Fruit fly (Drosophila melanogaster): ENCODE measurements around the gene bocks.

Gene bocks

DNA sequence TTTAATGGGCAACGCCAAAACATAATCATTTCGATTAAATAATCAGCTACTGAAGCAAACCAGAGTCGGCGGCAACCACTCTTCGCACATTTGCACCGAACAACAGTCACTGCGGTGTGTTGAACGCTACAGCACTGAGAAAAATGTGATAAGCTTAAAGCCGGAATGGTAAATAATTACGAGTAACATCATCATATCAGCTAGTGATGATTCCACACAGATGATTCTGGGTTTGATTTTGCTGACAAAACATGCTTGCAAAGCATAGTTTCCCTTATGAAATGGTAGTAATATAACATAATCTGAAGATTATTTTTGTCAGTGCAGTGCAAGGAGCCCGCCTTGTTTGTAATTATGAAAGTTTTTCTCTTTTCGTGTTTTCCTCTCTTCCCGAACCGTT, 7.3 kb upstream of the bocks start:
- no peak for TF ChIP-seq psq (optimal IDR thresholded peaks at IDR 0.05)
- TF ChIP-seq usp (GFP tag; optimal IDR thresholded peaks at IDR 0.05), result no peak
- no peak for TF ChIP-seq EcR (GFP tag; optimal IDR thresholded peaks at IDR 0.05)
- no peak for TF ChIP-seq CG8478 (optimal IDR thresholded peaks at IDR 0.05)
- no peak for TF ChIP-seq pan (optimal IDR thresholded peaks at IDR 0.05)
- no peak for TF ChIP-seq Dll (optimal IDR thresholded peaks at IDR 0.05)

DNA sequence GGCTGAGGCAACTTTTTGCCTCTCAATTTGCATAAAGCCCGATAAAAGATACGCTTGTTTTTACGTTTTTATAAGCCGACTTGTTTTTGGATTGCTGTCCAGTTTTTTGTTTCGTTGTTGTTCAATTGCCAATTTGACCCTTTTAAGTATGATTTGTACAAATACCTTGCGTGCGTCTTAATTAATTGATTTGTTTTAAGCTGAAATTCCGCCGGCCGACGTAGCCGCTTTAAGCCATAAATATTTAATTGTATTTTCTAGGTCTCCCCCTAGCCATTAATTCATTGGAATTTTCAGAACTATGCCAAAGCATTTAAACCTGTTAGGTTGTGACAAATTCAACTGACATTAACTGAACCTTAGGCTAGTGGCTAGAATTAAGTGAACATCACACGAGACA, 5.8 kb upstream of the bocks start:
- no peak for TF ChIP-seq Dll (optimal IDR thresholded peaks at IDR 0.05)
- TF ChIP-seq pan (optimal IDR thresholded peaks at IDR 0.05), result no peak
- TF ChIP-seq CG8478 (optimal IDR thresholded peaks at IDR 0.05), result no peak
- no peak for TF ChIP-seq psq (optimal IDR thresholded peaks at IDR 0.05)
- TF ChIP-seq EcR (GFP tag; optimal IDR thresholded peaks at IDR 0.05), result no peak
- TF ChIP-seq usp (GFP tag; optimal IDR thresholded peaks at IDR 0.05), result no peak

DNA sequence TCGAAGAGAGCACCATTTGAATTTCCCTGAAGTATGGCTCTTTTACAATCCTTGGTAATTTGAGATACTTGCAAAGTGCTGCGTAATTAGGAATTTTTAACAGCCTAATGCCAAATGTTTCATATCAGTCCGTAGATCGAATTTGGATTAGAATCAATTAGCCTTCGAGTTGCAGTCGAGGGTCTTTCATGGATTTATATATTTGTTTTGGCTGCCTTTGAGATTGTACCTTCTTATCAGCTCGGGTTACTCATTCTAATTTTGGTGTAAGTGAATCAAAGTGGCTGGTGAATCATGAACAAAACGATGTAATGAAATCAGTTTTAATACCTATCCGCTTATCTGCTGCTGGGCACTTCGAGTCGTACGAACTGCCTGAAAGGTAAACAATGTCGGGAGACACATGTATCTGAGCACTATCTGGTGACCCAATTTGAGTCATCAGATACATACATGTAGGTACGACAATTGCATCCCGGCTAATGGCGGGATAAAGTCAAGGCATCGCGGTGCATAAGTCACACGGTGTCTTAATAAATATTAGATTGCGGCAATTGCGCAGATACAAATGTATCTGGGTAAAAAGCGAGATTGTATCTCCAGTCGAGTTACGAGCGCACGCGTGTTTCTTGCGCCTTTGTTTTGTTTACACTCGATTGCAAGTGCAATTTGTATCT, 5.0 kb upstream of the bocks start:
- TF ChIP-seq Dll (optimal IDR thresholded peaks at IDR 0.05) (no peak), psq (optimal IDR thresholded peaks at IDR 0.05) (no peak), CG8478 (optimal IDR thresholded peaks at IDR 0.05) (no peak), EcR (GFP tag; optimal IDR thresholded peaks at IDR 0.05) (no peak), pan (optimal IDR thresholded peaks at IDR 0.05) (no peak), usp (GFP tag; optimal IDR thresholded peaks at IDR 0.05) (no peak)

dm6 chr3R:9594839-9595238, 4.0 kb upstream of the bocks start:
- TF ChIP-seq CG8478 (optimal IDR thresholded peaks at IDR 0.05) (no peak), Dll (optimal IDR thresholded peaks at IDR 0.05) (no peak), usp (GFP tag; optimal IDR thresholded peaks at IDR 0.05) (no peak), psq (optimal IDR thresholded peaks at IDR 0.05) (no peak), EcR (GFP tag; optimal IDR thresholded peaks at IDR 0.05) (no peak), pan (optimal IDR thresholded peaks at IDR 0.05) (no peak)

dm6 chr3R:9594251-9594581, 3.4 kb upstream of the bocks start:
- TF ChIP-seq pan (optimal IDR thresholded peaks at IDR 0.05) (no peak), CG8478 (optimal IDR thresholded peaks at IDR 0.05) (no peak), usp (GFP tag; optimal IDR thresholded peaks at IDR 0.05) (no peak), EcR (GFP tag; optimal IDR thresholded peaks at IDR 0.05) (no peak), Dll (optimal IDR thresholded peaks at IDR 0.05) (no peak), psq (optimal IDR thresholded peaks at IDR 0.05) (no peak)

- TF ChIP-seq psq (optimal IDR thresholded peaks at IDR 0.05) (no peak), CG8478 (optimal IDR thresholded peaks at IDR 0.05) (no peak), usp (GFP tag; optimal IDR thresholded peaks at IDR 0.05) (no peak), EcR (GFP tag; optimal IDR thresholded peaks at IDR 0.05) (no peak), pan (optimal IDR thresholded peaks at IDR 0.05) (no peak), Dll (optimal IDR thresholded peaks at IDR 0.05) (no peak)
Measured at dm6 chr3R:9593408-9594250, 2.8 kb upstream of the bocks start.

dm6 chr3R:9591769-9592388, 1.1 kb upstream of the bocks start:
- TF ChIP-seq CG8478 (optimal IDR thresholded peaks at IDR 0.05) (no peak), pan (optimal IDR thresholded peaks at IDR 0.05) (no peak), EcR (GFP tag; optimal IDR thresholded peaks at IDR 0.05) (no peak), Dll (optimal IDR thresholded peaks at IDR 0.05) (no peak), psq (optimal IDR thresholded peaks at IDR 0.05) (no peak)

DNA sequence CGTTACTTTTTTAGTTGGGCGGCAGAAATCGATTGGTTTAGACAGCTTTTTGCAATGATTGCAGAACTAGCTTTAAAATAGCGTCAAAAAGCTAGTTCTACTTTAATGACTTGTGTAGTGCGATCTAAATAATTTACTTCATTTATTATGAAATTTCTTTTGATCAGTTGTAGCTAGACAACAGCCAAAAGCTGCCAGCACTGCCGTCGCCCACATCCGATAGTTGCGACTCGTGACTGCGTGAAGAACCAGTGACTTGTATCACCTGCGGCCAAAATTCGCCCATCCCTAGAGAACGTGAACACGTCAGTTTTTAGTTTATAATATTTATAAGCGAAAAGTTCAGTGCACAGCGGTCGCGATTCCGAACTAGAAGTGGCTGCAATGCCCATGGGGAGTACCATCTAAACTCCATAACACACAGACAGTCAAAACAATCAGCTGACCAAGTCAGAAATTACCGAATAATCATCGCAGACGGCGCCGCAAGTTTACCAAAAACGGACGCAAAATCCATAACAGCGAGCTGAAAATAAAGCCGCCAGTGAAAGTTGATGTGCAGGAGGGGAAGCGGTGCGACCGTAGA, 4.0 kb downstream of the bocks start, which contains the start of gene P58IPK:
TSS of gene P58IPK (plus strand) at position 280 of the 586 bp plus-strand sequence.
- TF ChIP-seq CG8478 (optimal IDR thresholded peaks at IDR 0.05), result no peak
- no peak for TF ChIP-seq EcR (GFP tag; optimal IDR thresholded peaks at IDR 0.05)
- TF ChIP-seq pan (optimal IDR thresholded peaks at IDR 0.05), result no peak
- TF ChIP-seq Dll (optimal IDR thresholded peaks at IDR 0.05), result no peak
- no peak for TF ChIP-seq usp (GFP tag; optimal IDR thresholded peaks at IDR 0.05)

DNA sequence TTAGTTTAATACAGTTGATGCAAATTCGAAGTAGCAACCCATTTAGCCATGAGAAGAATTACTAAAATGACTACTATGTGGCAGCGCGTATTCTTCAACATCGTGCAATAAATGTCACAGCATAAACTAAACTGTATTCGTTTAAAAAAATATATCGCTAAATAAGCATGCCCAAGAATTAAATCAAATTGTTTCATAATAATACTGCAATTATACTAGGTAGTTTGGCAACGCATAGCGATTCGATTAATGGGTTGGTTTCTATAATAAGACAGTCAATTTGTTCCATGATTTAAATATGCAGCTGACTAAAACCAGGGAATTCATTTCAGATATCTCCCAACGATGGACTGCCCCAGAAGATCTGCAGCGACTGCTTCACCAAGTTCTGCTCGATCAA, 7.7 kb downstream of the bocks start, which contains the start of gene CG33654:
TSS of gene CG33654 (minus strand) at position 101 of the 400 bp plus-strand sequence.
- TF ChIP-seq EcR (GFP tag; optimal IDR thresholded peaks at IDR 0.05) (no peak), CG8478 (optimal IDR thresholded peaks at IDR 0.05) (no peak), psq (optimal IDR thresholded peaks at IDR 0.05) (no peak), usp (GFP tag; optimal IDR thresholded peaks at IDR 0.05) (no peak), Dll (optimal IDR thresholded peaks at IDR 0.05) (no peak)

- no peak for TF ChIP-seq Dll (optimal IDR thresholded peaks at IDR 0.05)
Measured at dm6 chr3R:9581973-9582372, 8.8 kb downstream of the bocks start.

DNA sequence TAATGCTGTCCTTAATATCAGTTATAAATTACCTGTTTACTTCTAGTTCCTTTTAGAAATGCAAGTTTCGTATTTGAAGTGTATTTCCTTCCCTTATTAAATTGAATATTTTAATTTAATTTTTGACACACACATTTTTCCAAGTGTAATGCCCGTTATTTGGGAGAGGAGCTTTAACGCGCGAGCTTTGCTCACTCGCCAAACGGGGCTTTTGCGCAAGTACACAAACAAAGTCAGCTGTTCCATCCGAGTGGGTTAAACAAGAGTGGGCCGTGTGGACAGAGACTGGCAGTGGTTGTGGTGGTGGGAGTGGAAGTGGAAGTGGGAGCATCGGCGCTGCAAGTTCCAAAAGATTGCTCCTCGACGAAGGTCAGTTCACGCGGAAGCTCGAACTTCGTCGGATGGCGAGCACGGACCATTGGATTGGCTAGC, 9.7 kb downstream of the bocks start, which contains the start of gene CG8301:
TSS of gene CG8301 (plus strand) at position 218 of the 432 bp plus-strand sequence.
- TF ChIP-seq EcR (GFP tag; optimal IDR thresholded peaks at IDR 0.05) (no peak), pan (optimal IDR thresholded peaks at IDR 0.05) (no peak), usp (GFP tag; optimal IDR thresholded peaks at IDR 0.05) (no peak), psq (optimal IDR thresholded peaks at IDR 0.05) (no peak), CG8478 (optimal IDR thresholded peaks at IDR 0.05) (no peak)

Data from whole organism.